In the genomic region with DNA sequence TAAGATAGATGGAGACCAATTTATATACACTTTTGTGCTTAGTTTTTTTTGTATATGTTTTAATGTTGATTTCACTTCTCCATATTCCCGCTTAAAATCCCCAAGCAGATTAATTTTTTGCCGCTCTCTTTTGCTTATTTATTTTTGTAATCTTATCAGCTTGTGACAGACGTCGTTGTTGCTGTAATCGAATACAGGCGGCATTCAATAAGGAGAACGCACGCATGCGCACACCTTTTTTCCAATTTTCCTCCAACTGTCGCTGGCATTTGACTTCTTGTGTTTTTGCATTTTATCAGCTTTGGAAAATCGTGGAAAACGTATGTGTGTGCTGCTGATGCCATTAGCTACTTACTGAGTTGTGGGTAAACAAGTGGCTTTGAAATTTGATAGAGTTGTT, we compare ENCODE assay signal across 4 fruit fly cellular contexts.
A peak's percentile ranks its signal among the peaks of the same experiment; 100 is the strongest.
TF ChIP-seq lines count a peak whose summit lies in the region.

No protein-coding gene starts in this region.

- no peak for TF ChIP-seq CTCF in whole organism, embryonic (GFP tag; optimal IDR thresholded peaks at IDR 0.05; lab: Kevin White, UChicago)

TF ChIP-seq in whole organism, adult, 20 proteins besides CTCF, POLR2A, EP300 and RAD21:
- TF ChIP-seq kay (GFP tag; lab: Kevin White, UChicago; ENCODE audit: borderline replicate concordance): peak; percentile 27
- no peak for TF ChIP-seq pad (GFP tag; optimal IDR thresholded peaks at IDR 0.05; lab: Kevin White, UChicago)
TF ChIP-seq in whole organism, adult: peak in this region for 1.

TF ChIP-seq in whole organism, embryonic, 481 proteins besides CTCF, POLR2A, EP300 and RAD21:
- TF ChIP-seq CG7357 (GFP tag; IDR thresholded peaks at IDR 0.05; lab: Robert Waterston, UW) (no peak), Fer2 (tag; optimal IDR thresholded peaks at IDR 0.05; lab: Kevin White, UChicago) (no peak), CG11456 (GFP tag; IDR thresholded peaks at IDR 0.05; lab: Robert Waterston, UW) (no peak), vvl (GFP tag; IDR thresholded peaks at IDR 0.05; lab: Robert Waterston, UW) (no peak), CG6689 (GFP tag; IDR thresholded peaks at IDR 0.05; lab: Robert Waterston, UW) (no peak), CG15479 (GFP tag; optimal IDR thresholded peaks at IDR 0.05; lab: Kevin White, UChicago) (peak; percentile 20), oc (tag; optimal IDR thresholded peaks at IDR 0.05; lab: Kevin White, UChicago) (peak; percentile 52), Optix (GFP tag; IDR thresholded peaks at IDR 0.05; lab: Robert Waterston, UW) (no peak), Doc3 (GFP tag; IDR thresholded peaks at IDR 0.05; lab: Robert Waterston, UW; ENCODE audit: partially characterized antibody) (no peak), fd96Cb (tag; optimal IDR thresholded peaks at IDR 0.05; lab: Kevin White, UChicago) (no peak), grau (tag; optimal IDR thresholded peaks at IDR 0.05; lab: Kevin White, UChicago) (peak; percentile 83), CG4360 (GFP tag; IDR thresholded peaks at IDR 0.05; lab: Robert Waterston, UW) (peak; percentile 54; the same call in 1 of the 2 replicates), sima (GFP tag; optimal IDR thresholded peaks at IDR 0.05; lab: Kevin White, UChicago) (no peak), Dbx (GFP tag; IDR thresholded peaks at IDR 0.05; lab: Robert Waterston, UW) (no peak), Pdp1 (GFP tag; optimal IDR thresholded peaks at IDR 0.05; lab: Kevin White, UChicago) (peak in 1 of 2 experiments; percentile 74), CG7745 (tag; optimal IDR thresholded peaks at IDR 0.05; lab: Kevin White, UChicago) (peak; percentile 17), ara (GFP tag; IDR thresholded peaks at IDR 0.05; lab: Robert Waterston, UW) (0 out of 2 replicates have a peak, but pooled peaks have one; percentile 40), CG1233 (GFP tag; optimal IDR thresholded peaks at IDR 0.05; lab: Kevin White, UChicago) (no peak), luna (GFP tag; optimal IDR thresholded peaks at IDR 0.05; lab: Kevin White, UChicago) (no peak), chinmo (GFP tag; IDR thresholded peaks at IDR 0.05; lab: Robert Waterston, UW; ENCODE audit: partially characterized antibody) (no peak), CG2199 (GFP tag; IDR thresholded peaks at IDR 0.05; lab: Robert Waterston, UW) (0 out of 3 replicates have a peak, but pooled peaks have one; percentile 37), ATbp (GFP tag; optimal IDR thresholded peaks at IDR 0.05; lab: Kevin White, UChicago) (no peak)
TF ChIP-seq in whole organism, embryonic: peak in this region for 8.

TF ChIP-seq in whole organism, prepupa, 60 proteins besides CTCF, POLR2A, EP300 and RAD21:
- no peak for TF ChIP-seq vri (GFP tag; optimal IDR thresholded peaks at IDR 0.05; lab: Kevin White, UChicago)
- no peak for TF ChIP-seq CG8119 (GFP tag; IDR thresholded peaks at IDR 0.05; lab: Robert Waterston, UW)
- TF ChIP-seq fkh (GFP tag; optimal IDR thresholded peaks at IDR 0.05; lab: Kevin White, UChicago): peak; percentile 2
- no peak for TF ChIP-seq CG6854 (GFP tag; optimal IDR thresholded peaks at IDR 0.05; lab: Kevin White, UChicago)
- no peak for TF ChIP-seq Blimp-1 (GFP tag; optimal IDR thresholded peaks at IDR 0.05; lab: Kevin White, UChicago)
- TF ChIP-seq Hr4 (GFP tag; optimal IDR thresholded peaks at IDR 0.05; lab: Kevin White, UChicago): no peak
- no peak for TF ChIP-seq achi (GFP tag; optimal IDR thresholded peaks at IDR 0.05; lab: Kevin White, UChicago)
- no peak for TF ChIP-seq CG10669 (GFP tag; optimal IDR thresholded peaks at IDR 0.05; lab: Kevin White, UChicago)
- TF ChIP-seq Smox (GFP tag; optimal IDR thresholded peaks at IDR 0.05; lab: Kevin White, UChicago): no peak

TF ChIP-seq in whole organism, pupa, 21 proteins besides CTCF, POLR2A, EP300 and RAD21:
- TF ChIP-seq fd96Ca (GFP tag; IDR thresholded peaks at IDR 0.05; lab: Robert Waterston, UW) (no peak), CG13204 (GFP tag; optimal IDR thresholded peaks at IDR 0.05; lab: Kevin White, UChicago) (no peak), gl (tag; optimal IDR thresholded peaks at IDR 0.05; lab: Kevin White, UChicago) (no peak), CG4496 (GFP tag; IDR thresholded peaks at IDR 0.05; lab: Robert Waterston, UW) (0 out of 3 replicates have a peak, but pooled peaks have one; percentile 13)
